Worm (Caenorhabditis elegans): ENCODE data around the gene F29F11.20.

DNA sequence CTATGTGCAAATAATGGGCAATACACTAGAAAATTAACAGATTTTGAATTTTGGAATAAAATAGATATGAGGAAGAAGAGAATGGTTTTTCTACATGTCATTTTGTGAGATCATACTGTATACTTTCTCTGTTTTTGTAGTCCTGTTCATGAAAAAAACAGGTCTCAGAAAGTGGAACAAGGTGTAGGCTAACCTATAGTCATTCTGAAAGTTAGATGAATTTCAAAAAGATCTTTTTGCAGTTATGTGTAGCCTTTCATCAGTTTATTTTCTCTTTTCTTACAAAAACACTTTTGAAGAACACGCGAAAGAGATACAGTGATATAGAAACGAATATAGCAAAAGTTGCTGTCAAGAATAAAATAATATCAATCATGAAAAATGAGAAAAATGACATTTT is 33.5 kb upstream of the F29F11.20 start, which contains the start of gene ugt-35:
- TF ChIP-seq ama-1 (optimal IDR thresholded peaks at IDR 0.05), result no peak
- TF ChIP-seq fkh-10 (GFP tag; optimal IDR thresholded peaks at IDR 0.05), result no peak
- TF ChIP-seq dve-1 (tag; optimal IDR thresholded peaks at IDR 0.05; ENCODE audit: insufficient read depth), result no peak
- TF ChIP-seq nhr-6 (tag; optimal IDR thresholded peaks at IDR 0.05), result no peak
